Fruit fly (Drosophila melanogaster) whole organism, pupa: ENCODE results near the gene HDAC11.

Experiments used
- CG10348 ChIP-seq: fragments of 200-800 bp; sonication (Bioruptor generic); IDR thresholded peaks from 2 replicates; pipeline ENCODE4 v1.3.6; 2022; ENCODE audit warnings: missing biosample characterization, missing genetic modification characterization
- CG12605 ChIP-seq: fragments of 200-800 bp; sonication (Bioruptor generic); IDR thresholded peaks from 2 replicates; pipeline ENCODE4 v1.3.6; 2022; ENCODE audit warnings: missing biosample characterization, missing genetic modification characterization
- CG13204 ChIP-seq: fragments of 200-800 bp; sonication (Bioruptor generic); optimal IDR thresholded peaks from 2 replicates; lab custom pipeline; 2018; ENCODE audit warnings: missing biosample characterization, mild to moderate bottlenecking, missing genetic modification characterization, moderate library complexity
- CG14655 ChIP-seq: fragments of 200-800 bp; sonication (Bioruptor generic); optimal IDR thresholded peaks from 3 replicates; lab custom pipeline; 2017; ENCODE audit warnings: mild to moderate bottlenecking, missing biosample characterization, missing genetic modification reagents, missing genetic modification characterization
- CG15710 ChIP-seq: fragments of 200-800 bp; sonication (Bioruptor generic); optimal IDR thresholded peaks from 2 replicates; lab custom pipeline; 2018; ENCODE audit warnings: missing biosample characterization, mild to moderate bottlenecking, missing genetic modification characterization, moderate library complexity
- CG17806 ChIP-seq: fragments of 200-800 bp; sonication (Bioruptor generic); optimal IDR thresholded peaks from 2 replicates; lab custom pipeline; 2018; ENCODE audit warnings: missing biosample characterization, mild to moderate bottlenecking, missing genetic modification characterization, moderate library complexity
- CG32121 ChIP-seq: fragments of 200-800 bp; sonication (Bioruptor generic); IDR thresholded peaks from 2 replicates; pipeline ENCODE4 v1.3.6; 2022; ENCODE audit warnings: missing biosample characterization, missing genetic modification characterization
- CG34367 ChIP-seq: fragments of 200-800 bp; sonication (Bioruptor generic); optimal IDR thresholded peaks from 2 replicates; lab custom pipeline; 2018; ENCODE audit warnings: missing biosample characterization, mild to moderate bottlenecking, missing genetic modification characterization
- CG4496 ChIP-seq: fragments of 200-800 bp; sonication (Bioruptor generic); IDR thresholded peaks from 3 replicates; pipeline ENCODE4 v1.3.6; 2022; ENCODE audit warnings: missing biosample characterization, missing genetic modification characterization
- CG8159 ChIP-seq: fragments of 200-800 bp; sonication (Bioruptor generic); optimal IDR thresholded peaks from 3 replicates; lab custom pipeline; 2018; ENCODE audit warnings: missing biosample characterization, mild to moderate bottlenecking, missing genetic modification characterization, moderate library complexity
- CG8301 ChIP-seq: fragments of 200-800 bp; sonication (Bioruptor generic); optimal IDR thresholded peaks from 2 replicates; lab custom pipeline; 2018; ENCODE audit warnings: missing biosample characterization, mild to moderate bottlenecking, missing genetic modification characterization
- CG9948 ChIP-seq: fragments of 200-800 bp; sonication (Bioruptor generic); optimal IDR thresholded peaks from 2 replicates; lab custom pipeline; 2018; ENCODE audit warnings: missing biosample characterization, mild to moderate bottlenecking, missing genetic modification characterization, moderate library complexity
- D1 ChIP-seq: fragments of 200-800 bp; sonication (Bioruptor generic); optimal IDR thresholded peaks from 2 replicates; lab custom pipeline; 2018; ENCODE audit warnings: missing biosample characterization, mild to moderate bottlenecking, missing genetic modification characterization, moderate library complexity
- EcR ChIP-seq: fragments of 200-800 bp; sonication (Bioruptor generic); optimal IDR thresholded peaks from 3 replicates; lab custom pipeline; 2019; ENCODE audit warnings: missing biosample characterization, missing genetic modification characterization, mild to moderate bottlenecking, moderate library complexity, missing genetic modification reagents
- Ets98B ChIP-seq: fragments of 200-800 bp; sonication (Bioruptor generic); IDR thresholded peaks from 2 replicates; pipeline ENCODE4 v1.3.6; 2022; ENCODE audit warnings: missing biosample characterization, missing genetic modification characterization
- Pif1A ChIP-seq: fragments of 200-800 bp; sonication (Bioruptor generic); optimal IDR thresholded peaks from 3 replicates; lab custom pipeline; 2016; ENCODE audit warnings: missing biosample characterization, missing genetic modification characterization
- Pif1B ChIP-seq: fragments of 200-800 bp; sonication (Bioruptor generic); optimal IDR thresholded peaks from 3 replicates; lab custom pipeline; 2016; ENCODE audit warnings: missing biosample characterization, missing genetic modification characterization
- Snoo ChIP-seq: fragments of 200-800 bp; sonication (Bioruptor generic); optimal IDR thresholded peaks from 3 replicates; lab custom pipeline; 2017; ENCODE audit warnings: missing biosample characterization, mild to moderate bottlenecking, missing genetic modification characterization, inconsistent platforms
- fd96Ca ChIP-seq: fragments of 200-800 bp; sonication (Bioruptor generic); IDR thresholded peaks from 3 replicates; pipeline ENCODE4 v1.3.6; 2022; ENCODE audit warnings: missing biosample characterization, missing genetic modification characterization
- gl ChIP-seq: fragments of 200-800 bp; sonication (Bioruptor generic); optimal IDR thresholded peaks from 2 replicates; lab custom pipeline; 2018; ENCODE audit warnings: missing biosample characterization, mild to moderate bottlenecking, missing genetic modification characterization
- rn ChIP-seq: fragments of 200-800 bp; sonication (Bioruptor generic); IDR thresholded peaks from 2 replicates; pipeline ENCODE4 v1.3.6; 2022; ENCODE audit warnings: missing biosample characterization, missing genetic modification characterization

Gene HDAC11

dm6 chr3R:24850420-24850819, 5.6 kb downstream of the HDAC11 start, which contains the start of gene CG7006:
Gene CG7006 (plus strand): TSS chr3R:24850627.
- peak; percentile 30 for TF ChIP-seq Snoo
- TF ChIP-seq CG34367 (tag; lab: Kevin White, UChicago) = no peak
- TF ChIP-seq Ets98B (GFP tag; lab: Robert Waterston, UW) = peak; percentile 43; the same call in 1 of the 2 replicates
- 0 out of 2 replicates have a peak, but pooled peaks have one; percentile 24 for TF ChIP-seq rn (GFP tag; lab: Robert Waterston, UW)
- TF ChIP-seq EcR (GFP tag; lab: Kevin White, UChicago) = no peak
- TF ChIP-seq CG10348 (GFP tag; lab: Robert Waterston, UW) = no peak

dm6 chr3R:24845952-24846848, 9.8 kb downstream of the HDAC11 start:
- TF ChIP-seq CG17806 (no peak), D1 (tag; lab: Kevin White, UChicago) (no peak), CG13204 (GFP tag; lab: Kevin White, UChicago) (no peak), fd96Ca (GFP tag; lab: Robert Waterston, UW) (no peak), CG8159 (no peak), CG32121 (no peak), CG9948 (tag; lab: Kevin White, UChicago) (no peak), rn (GFP tag; lab: Robert Waterston, UW) (no peak), CG34367 (tag; lab: Kevin White, UChicago) (no peak), gl (tag; lab: Kevin White, UChicago) (no peak), CG8301 (no peak), EcR (GFP tag; lab: Kevin White, UChicago) (no peak), Pif1B (GFP tag; lab: Kevin White, UChicago) (no peak)

- TF ChIP-seq Pif1A (no peak), CG12605 (GFP tag; lab: Robert Waterston, UW) (no peak), D1 (tag; lab: Kevin White, UChicago) (no peak), Pif1B (GFP tag; lab: Kevin White, UChicago) (no peak), CG34367 (tag; lab: Kevin White, UChicago) (no peak), Ets98B (GFP tag; lab: Robert Waterston, UW) (no peak), CG32121 (no peak), EcR (GFP tag; lab: Kevin White, UChicago) (no peak), CG13204 (GFP tag; lab: Kevin White, UChicago) (no peak), fd96Ca (GFP tag; lab: Robert Waterston, UW) (no peak), gl (tag; lab: Kevin White, UChicago) (no peak), rn (GFP tag; lab: Robert Waterston, UW) (no peak), CG17806 (no peak)
Observed at dm6 chr3R:24845148-24845547, 10.9 kb downstream of the HDAC11 start.

DNA sequence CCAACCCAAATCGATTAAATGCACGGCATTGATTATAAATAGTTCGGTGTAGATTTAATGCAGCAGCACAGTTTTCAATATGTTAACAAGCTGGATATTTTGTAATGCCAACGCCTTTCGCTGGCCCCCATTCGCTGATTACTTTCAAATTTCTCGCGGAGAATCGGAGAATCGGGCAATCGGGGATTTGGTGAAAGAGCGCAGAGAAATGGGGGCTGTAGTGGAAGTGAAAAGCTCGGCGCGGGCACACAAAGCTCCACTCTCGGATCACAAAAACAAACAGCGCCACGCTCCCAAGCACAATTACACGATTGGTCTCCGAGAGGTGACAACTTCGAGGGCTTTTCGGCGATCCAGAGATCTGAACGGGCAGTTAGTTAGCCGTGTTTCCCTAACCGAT, 14.4 kb downstream of the HDAC11 start, which contains the start of gene Esp:
Gene Esp (plus strand): TSS at position 301 of the 400 bp plus-strand sequence.
- no peak for TF ChIP-seq CG9948 (tag; lab: Kevin White, UChicago)
- TF ChIP-seq CG14655 (GFP tag; lab: Kevin White, UChicago) = no peak
- TF ChIP-seq CG32121 = no peak
- TF ChIP-seq CG15710 (tag; lab: Kevin White, UChicago) = no peak
- TF ChIP-seq CG8159 = no peak
- no peak for TF ChIP-seq Pif1B (GFP tag; lab: Kevin White, UChicago)
- no peak for TF ChIP-seq CG4496 (GFP tag; lab: Robert Waterston, UW)
- no peak for TF ChIP-seq CG34367 (tag; lab: Kevin White, UChicago)
- TF ChIP-seq fd96Ca (GFP tag; lab: Robert Waterston, UW) = no peak
- no peak for TF ChIP-seq CG13204 (GFP tag; lab: Kevin White, UChicago)
- TF ChIP-seq CG8301 = no peak
- TF ChIP-seq rn (GFP tag; lab: Robert Waterston, UW) = no peak
- no peak for TF ChIP-seq gl (tag; lab: Kevin White, UChicago)

- TF ChIP-seq gl (tag; lab: Kevin White, UChicago) (no peak), D1 (tag; lab: Kevin White, UChicago) (no peak), Pif1B (GFP tag; lab: Kevin White, UChicago) (no peak)
- TF ChIP-seq, all 21 proteins: peak for 0
Observed at dm6 chr3R:24841063-24841462, 15.0 kb downstream of the HDAC11 start, which contains the start of gene CG33658. Gene CG33658 (minus strand): TSS chr3R:24841163.

DNA sequence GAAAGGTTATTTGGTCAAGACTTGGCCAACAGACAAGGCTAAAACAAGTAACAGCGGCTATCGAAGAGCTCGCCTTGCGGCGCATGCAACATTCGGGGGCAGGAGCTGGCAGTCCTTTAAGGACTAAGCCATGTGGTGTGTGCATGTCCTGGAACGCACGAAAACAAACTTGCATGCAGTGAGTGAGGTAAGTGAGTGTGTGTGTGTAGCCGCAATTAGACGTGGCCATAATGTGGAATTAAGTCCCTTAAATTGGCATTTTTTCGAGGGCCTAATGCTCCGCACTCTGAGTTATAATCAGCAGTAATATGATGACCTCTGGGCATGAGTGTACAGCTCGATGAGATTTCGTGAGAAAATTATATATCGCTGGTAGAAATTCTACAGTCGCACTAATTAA, 22.4 kb downstream of the HDAC11 start, which contains the start of gene sosie:
Gene sosie (plus strand): TSS at position 301 of the 400 bp plus-strand sequence.
- TF ChIP-seq rn (GFP tag; lab: Robert Waterston, UW) = 0 out of 2 replicates have a peak, but pooled peaks have one; percentile 13
- no peak for TF ChIP-seq Pif1B (GFP tag; lab: Kevin White, UChicago)
- no peak for TF ChIP-seq CG14655 (GFP tag; lab: Kevin White, UChicago)
- TF ChIP-seq CG8301 = no peak
- TF ChIP-seq gl (tag; lab: Kevin White, UChicago) = no peak
- no peak for TF ChIP-seq CG10348 (GFP tag; lab: Robert Waterston, UW)
- no peak for TF ChIP-seq CG4496 (GFP tag; lab: Robert Waterston, UW)
- TF ChIP-seq Ets98B (GFP tag; lab: Robert Waterston, UW) = no peak
